Worm (Caenorhabditis elegans): ENCODE measurements around the gene R02D5.9.

DNA sequence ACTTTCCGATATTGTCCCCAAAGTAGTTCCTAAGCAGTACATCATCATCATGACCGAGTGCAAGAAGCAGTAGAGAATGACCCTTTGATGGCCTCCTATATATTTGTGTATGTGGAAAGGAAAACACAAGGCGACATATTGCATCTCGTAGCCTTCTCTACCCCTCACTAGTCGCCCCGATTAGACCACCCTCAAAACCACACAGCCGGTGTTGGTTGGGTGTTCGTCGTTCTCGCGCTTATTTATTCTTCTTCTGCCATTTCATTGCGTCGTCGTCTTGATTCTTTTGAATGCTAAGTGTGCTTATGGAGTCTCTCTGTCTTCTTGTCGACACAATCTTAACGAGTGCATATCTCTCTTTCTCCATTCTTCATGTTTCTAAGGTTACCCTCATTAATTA lies 12.7 kb downstream of the R02D5.9 start:
- no peak for TF ChIP-seq ztf-4 (tag; optimal IDR thresholded peaks at IDR 0.05)
- no peak for TF ChIP-seq unc-62 (GFP tag; optimal IDR thresholded peaks at IDR 0.05)
- TF ChIP-seq unc-130 (tag; optimal IDR thresholded peaks at IDR 0.05), result no peak
- no peak for TF ChIP-seq nhr-76 (tag; optimal IDR thresholded peaks at IDR 0.05)
- TF ChIP-seq lir-3 (tag; optimal IDR thresholded peaks at IDR 0.05; ENCODE audit: poor library complexity), result no peak
- TF ChIP-seq nhr-12 (tag; optimal IDR thresholded peaks at IDR 0.05), result no peak
- no peak for TF ChIP-seq xbp-1 (tag; optimal IDR thresholded peaks at IDR 0.05)
- no peak for TF ChIP-seq dpl-1 (GFP tag; optimal IDR thresholded peaks at IDR 0.05)
- no peak for TF ChIP-seq aha-1 (tag; optimal IDR thresholded peaks at IDR 0.05)
- no peak for TF ChIP-seq lin-15B (tag; optimal IDR thresholded peaks at IDR 0.05)
- no peak for TF ChIP-seq mep-1 (tag; optimal IDR thresholded peaks at IDR 0.05)
